Worm (Caenorhabditis elegans): ENCODE data around the gene irld-50.
A peak's percentile ranks its signal among the peaks of the same experiment; 100 is the strongest.

The irld-50 gene

DNA sequence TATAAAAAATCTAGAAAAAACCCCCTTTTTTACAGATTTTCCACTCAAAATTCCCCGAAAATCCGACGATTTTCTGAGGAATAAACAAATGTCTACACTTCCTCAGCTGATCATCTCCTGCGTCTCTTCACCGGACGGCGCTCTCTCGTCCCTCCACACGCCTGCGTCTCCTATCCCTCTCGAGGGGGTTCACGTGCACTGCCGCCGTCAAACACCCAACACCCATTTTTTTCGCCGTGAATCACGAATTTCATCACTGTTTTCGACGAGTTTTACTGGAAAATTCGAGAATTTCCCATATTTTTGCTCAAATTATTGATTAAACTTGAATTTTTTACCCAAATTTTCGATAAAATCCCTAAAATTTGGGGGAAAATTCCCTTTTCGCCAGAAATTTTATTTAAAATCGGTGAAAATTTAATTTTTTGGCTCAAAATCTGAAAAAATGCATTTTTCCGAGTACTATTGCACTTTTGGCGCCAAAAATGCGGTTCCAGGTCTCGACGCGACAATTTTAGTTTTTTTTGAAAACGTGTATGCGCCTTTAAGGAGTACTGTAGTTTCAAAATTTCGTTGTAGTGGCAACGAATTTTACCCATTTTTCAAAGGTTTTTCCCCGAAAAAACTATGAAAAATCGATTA is 22.9 kb downstream of the irld-50 start:
- no peak for TF ChIP-seq alr-1 (tag; optimal IDR thresholded peaks at IDR 0.05)
- no peak for TF ChIP-seq nhr-237 (tag; optimal IDR thresholded peaks at IDR 0.05)
- peak; percentile 27 for TF ChIP-seq gmeb-1 (tag; optimal IDR thresholded peaks at IDR 0.05)
- TF ChIP-seq dmd-4 (tag; optimal IDR thresholded peaks at IDR 0.05) = no peak
- TF ChIP-seq nhr-129 (tag; optimal IDR thresholded peaks at IDR 0.05) = peak; percentile 48
- TF ChIP-seq unc-55 (GFP tag; optimal IDR thresholded peaks at IDR 0.05) = peak; percentile 64
- no peak for TF ChIP-seq ceh-82 (tag; optimal IDR thresholded peaks at IDR 0.05)
- no peak for TF ChIP-seq ztf-1 (GFP tag; conservative IDR thresholded peaks at IDR 0.05)
- TF ChIP-seq lsy-2 (tag; optimal IDR thresholded peaks at IDR 0.05) = peak; percentile 26 to 62
- peak; percentile 61 for TF ChIP-seq fos-1 (tag; optimal IDR thresholded peaks at IDR 0.05)
- TF ChIP-seq Y55F3AM.14 (GFP tag; optimal IDR thresholded peaks at IDR 0.05) = no peak
- TF ChIP-seq lin-11 (tag; optimal IDR thresholded peaks at IDR 0.05) = peak; percentile 6
- no peak for TF ChIP-seq nhr-21 (tag; optimal IDR thresholded peaks at IDR 0.05)
- TF ChIP-seq nhr-25 (tag; optimal IDR thresholded peaks at IDR 0.05) = peak; percentile 35
- no peak for TF ChIP-seq nhr-10 (tag; optimal IDR thresholded peaks at IDR 0.05)
- no peak for TF ChIP-seq unc-62 (GFP tag; optimal IDR thresholded peaks at IDR 0.05)
- no peak for TF ChIP-seq mbf-1 (tag; optimal IDR thresholded peaks at IDR 0.05)
- TF ChIP-seq egl-27 (tag; optimal IDR thresholded peaks at IDR 0.05) = no peak
- no peak for TF ChIP-seq sem-4 (tag; optimal IDR thresholded peaks at IDR 0.05)
- peak; percentile 28 for TF ChIP-seq crh-2 (tag; optimal IDR thresholded peaks at IDR 0.05)
- TF ChIP-seq mdl-1 (tag; optimal IDR thresholded peaks at IDR 0.05) = peak; percentile 70 to 82
- TF ChIP-seq mab-5 (tag; optimal IDR thresholded peaks at IDR 0.05) = no peak
- TF ChIP-seq ZK546.5 (tag; optimal IDR thresholded peaks at IDR 0.05) = no peak
- TF ChIP-seq sma-9 (GFP tag; optimal IDR thresholded peaks at IDR 0.05) = peak; percentile 52
- TF ChIP-seq sma-9 (tag; optimal IDR thresholded peaks at IDR 0.05) = no peak
- peak; percentile 15 for TF ChIP-seq sma-3 (GFP tag; optimal IDR thresholded peaks at IDR 0.05)
- TF ChIP-seq elt-1 (tag; optimal IDR thresholded peaks at IDR 0.05) = no peak
- no peak for TF ChIP-seq nhr-12 (tag; optimal IDR thresholded peaks at IDR 0.05)
- TF ChIP-seq lin-13 (GFP tag; optimal IDR thresholded peaks at IDR 0.05) = peak; percentile 1
- no peak for TF ChIP-seq ceh-16 (tag; optimal IDR thresholded peaks at IDR 0.05)
- TF ChIP-seq F13H6.1 (tag; optimal IDR thresholded peaks at IDR 0.05) = peak; percentile 7
- TF ChIP-seq aly-2 (tag; optimal IDR thresholded peaks at IDR 0.05) = no peak
- TF ChIP-seq unc-39 (tag; optimal IDR thresholded peaks at IDR 0.05) = no peak
- TF ChIP-seq C34F6.9 (tag; optimal IDR thresholded peaks at IDR 0.05) = peak; percentile 80
- no peak for TF ChIP-seq ama-1 (optimal IDR thresholded peaks at IDR 0.05)

DNA sequence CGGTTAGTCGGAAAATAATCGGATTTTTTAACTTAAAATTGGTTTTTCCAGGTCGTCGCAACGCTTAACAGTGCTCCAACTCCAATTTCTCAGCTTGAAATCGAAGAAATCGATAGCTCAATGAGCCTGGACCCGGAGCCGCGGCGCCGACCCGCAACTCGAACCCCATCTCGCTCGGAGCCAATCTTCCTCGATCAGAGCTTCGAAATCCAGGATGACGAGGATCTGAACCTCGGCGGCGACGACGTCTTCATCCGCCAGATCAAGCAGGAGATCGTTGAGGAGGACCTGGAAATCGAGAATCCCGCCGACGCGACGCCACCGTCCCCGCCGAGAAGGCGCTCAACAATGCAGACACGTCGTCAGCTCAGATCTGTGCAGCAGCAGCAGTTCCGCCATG is 23.6 kb downstream of the irld-50 start:
- TF ChIP-seq nhr-237 (tag; optimal IDR thresholded peaks at IDR 0.05) = no peak
- TF ChIP-seq aly-2 (tag; optimal IDR thresholded peaks at IDR 0.05) = no peak
- TF ChIP-seq nhr-23 (tag; optimal IDR thresholded peaks at IDR 0.05) = no peak
- no peak for TF ChIP-seq lin-11 (tag; optimal IDR thresholded peaks at IDR 0.05)
- TF ChIP-seq Y55F3AM.14 (GFP tag; optimal IDR thresholded peaks at IDR 0.05) = no peak
- no peak for TF ChIP-seq ceh-82 (tag; optimal IDR thresholded peaks at IDR 0.05)
- no peak for TF ChIP-seq alr-1 (tag; optimal IDR thresholded peaks at IDR 0.05)
- no peak for TF ChIP-seq nhr-21 (tag; optimal IDR thresholded peaks at IDR 0.05)
- TF ChIP-seq C34F6.9 (tag; optimal IDR thresholded peaks at IDR 0.05) = no peak
- no peak for TF ChIP-seq nhr-12 (tag; optimal IDR thresholded peaks at IDR 0.05)
- no peak for TF ChIP-seq nhr-77 (tag; optimal IDR thresholded peaks at IDR 0.05)
- TF ChIP-seq sem-4 (tag; optimal IDR thresholded peaks at IDR 0.05) = no peak
- no peak for TF ChIP-seq sma-3 (GFP tag; optimal IDR thresholded peaks at IDR 0.05)
- TF ChIP-seq fos-1 (tag; optimal IDR thresholded peaks at IDR 0.05) = no peak
- TF ChIP-seq nhr-11 (tag; optimal IDR thresholded peaks at IDR 0.05) = no peak
- no peak for TF ChIP-seq nhr-129 (tag; optimal IDR thresholded peaks at IDR 0.05)
- TF ChIP-seq ztf-4 (tag; optimal IDR thresholded peaks at IDR 0.05) = no peak
- TF ChIP-seq ZK546.5 (tag; optimal IDR thresholded peaks at IDR 0.05) = no peak
- TF ChIP-seq elt-3 (tag; optimal IDR thresholded peaks at IDR 0.05) = no peak

Measured in whole organism, L2 larva.